Worm (Caenorhabditis elegans) whole organism, L4 larva: ENCODE data around the gene sel-1.

Source experiments
- ZK546.5 ChIP-seq, 2 experiments: sonication (generic microtip); optimal IDR thresholded peaks; 2 replicates each; lab custom pipeline; 2017; ENCODE audit warnings: missing biosample characterization in 2 of 2, missing genetic modification characterization in 2 of 2
- cey-2 ChIP-seq: sonication (generic microtip); optimal IDR thresholded peaks from 3 replicates; lab custom pipeline; 2017; ENCODE audit warnings: missing genetic modification characterization, mild to moderate bottlenecking, missing compliant biosample characterization, antibody characterized with exemption, borderline replicate concordance; ENCODE audit not compliant: insufficient read depth
- fos-1 ChIP-seq: fragments of 150-350 bp; optimal IDR thresholded peaks from 2 replicates; lab custom pipeline; 2014; ENCODE audit warnings: missing biosample characterization, missing genetic modification characterization
- jun-1 ChIP-seq: fragments of 150-350 bp; optimal IDR thresholded peaks from 2 replicates; lab custom pipeline; 2014; ENCODE audit warnings: missing biosample characterization, missing genetic modification reagents, missing genetic modification characterization
- mdl-1 ChIP-seq, 2 experiments: fragments of 150-350 bp in 1 of 2; sonication (generic microtip) in 1 of 2; optimal IDR thresholded peaks; 2 replicates each; lab custom pipeline; 2014 to 2017; ENCODE audit warnings: missing biosample characterization in 2 of 2, missing genetic modification characterization in 2 of 2
- nhr-77 ChIP-seq: fragments of 150-350 bp; optimal IDR thresholded peaks from 2 replicates; lab custom pipeline; 2014; ENCODE audit warnings: missing biosample characterization, missing genetic modification characterization
- zip-11 ChIP-seq: fragments of 200-800 bp; sonication (Bioruptor generic); IDR thresholded peaks from 2 replicates; pipeline ENCODE4 v1.3.6; 2022; ENCODE audit warnings: missing genetic modification characterization, missing compliant biosample characterization
- zip-2 ChIP-seq: fragments of 150-350 bp; optimal IDR thresholded peaks from 2 replicates; lab custom pipeline; 2014; ENCODE audit warnings: missing biosample characterization, missing genetic modification characterization

- TF ChIP-seq nhr-77 (tag; lab: Kevin White, UChicago), result no peak
- TF ChIP-seq ZK546.5 (tag; optimal IDR thresholded peaks at IDR 0.05; lab: Kevin White, UChicago), result no peak
- no peak for TF ChIP-seq cey-2
- TF ChIP-seq zip-11, result no peak
- no peak for TF ChIP-seq jun-1
- no peak for TF ChIP-seq fos-1
- no peak for TF ChIP-seq zip-2
- TF ChIP-seq mdl-1 (tag; optimal IDR thresholded peaks at IDR 0.05; lab: Kevin White, UChicago), result no peak
Measured at ce11 chrV:12567850-12568249, 7.3 kb downstream of the sel-1 start, which contains the start of gene E02A10.4.
